Worm (Caenorhabditis elegans) whole organism, mixed stage, embryonic: ENCODE measurements around the gene crn-4.

Source experiments
- blmp-1 ChIP-seq: fragments of 150-350 bp; optimal IDR thresholded peaks from 2 replicates; lab custom pipeline; 2014; ENCODE audit warnings: missing biosample characterization, missing genetic modification characterization
- ces-1 ChIP-seq: fragments of 150-350 bp; optimal IDR thresholded peaks from 2 replicates; lab custom pipeline; 2014; ENCODE audit warnings: missing biosample characterization, missing genetic modification reagents, missing genetic modification characterization
- lsy-2 ChIP-seq: fragments of 150-350 bp; optimal IDR thresholded peaks from 2 replicates; lab custom pipeline; 2014; ENCODE audit warnings: missing biosample characterization, missing genetic modification characterization
- nhr-28 ChIP-seq: fragments of 150-350 bp; optimal IDR thresholded peaks from 2 replicates; lab custom pipeline; 2014; ENCODE audit warnings: missing biosample characterization, missing genetic modification characterization
- nhr-76 ChIP-seq: sonication (generic microtip); optimal IDR thresholded peaks from 2 replicates; lab custom pipeline; 2017; ENCODE audit warnings: missing biosample characterization, missing genetic modification characterization
- pha-4 ChIP-seq: fragments of 150-350 bp; optimal IDR thresholded peaks from 2 replicates; lab custom pipeline; 2018; ENCODE audit warnings: missing biosample characterization, missing genetic modification reagents, missing genetic modification characterization
- tbx-8 ChIP-seq: fragments of 200-800 bp; sonication (Bioruptor generic); optimal IDR thresholded peaks from 2 replicates; lab custom pipeline; 2018; ENCODE audit warnings: mild to moderate bottlenecking, missing genetic modification characterization, moderate library complexity, missing compliant biosample characterization
- unc-120 ChIP-seq: sonication (generic microtip); optimal IDR thresholded peaks from 2 replicates; lab custom pipeline; 2017; ENCODE audit warnings: missing genetic modification characterization, missing compliant biosample characterization; ENCODE audit not compliant: poor library complexity, severe bottlenecking
- unc-39 ChIP-seq: fragments of 150-350 bp; optimal IDR thresholded peaks from 2 replicates; lab custom pipeline; 2014; ENCODE audit warnings: missing biosample characterization, missing genetic modification characterization
- unc-62 ChIP-seq: fragments of 150-350 bp; optimal IDR thresholded peaks from 2 replicates; lab custom pipeline; 2014; ENCODE audit warnings: missing biosample characterization, missing genetic modification reagents, missing genetic modification characterization
- zip-8 ChIP-seq: fragments of 150-350 bp; optimal IDR thresholded peaks from 2 replicates; lab custom pipeline; 2014; ENCODE audit warnings: missing biosample characterization, missing genetic modification characterization

- TF ChIP-seq tbx-8 (GFP tag; lab: Kevin White, UChicago) = no peak
- no peak for TF ChIP-seq lsy-2
- no peak for TF ChIP-seq unc-120 (tag; lab: Kevin White, UChicago)
- no peak for TF ChIP-seq blmp-1
- TF ChIP-seq zip-8 (tag; lab: Kevin White, UChicago) = no peak
- no peak for TF ChIP-seq nhr-28 (tag; lab: Kevin White, UChicago)
- TF ChIP-seq pha-4 (tag; lab: Kevin White, UChicago) = no peak
- TF ChIP-seq ces-1 (GFP tag; lab: Kevin White, UChicago) = no peak
- no peak for TF ChIP-seq unc-39 (tag; lab: Kevin White, UChicago)
- no peak for TF ChIP-seq nhr-76 (tag; lab: Kevin White, UChicago)
- TF ChIP-seq unc-62 (GFP tag; lab: Kevin White, UChicago) = no peak
Measured at ce11 chrX:2302782-2303181, 44.9 kb upstream of the crn-4 start, which contains the start of gene hum-6.
